Worm (Caenorhabditis elegans) whole organism, mixed stage, embryonic: ENCODE data around the gene W03C9.1.

Experiments
- bed-3 ChIP-seq: fragments of 200-800 bp; sonication (Bioruptor generic); optimal IDR thresholded peaks from 3 replicates; lab custom pipeline; 2018; ENCODE audit warnings: mild to moderate bottlenecking, missing genetic modification characterization, moderate library complexity, missing compliant biosample characterization
- blmp-1 ChIP-seq: fragments of 150-350 bp; optimal IDR thresholded peaks from 2 replicates; lab custom pipeline; 2014; ENCODE audit warnings: missing biosample characterization, missing genetic modification characterization
- ceh-39 ChIP-seq: fragments of 150-350 bp; optimal IDR thresholded peaks from 2 replicates; lab custom pipeline; 2014; ENCODE audit warnings: missing biosample characterization, missing genetic modification characterization
- ceh-43 ChIP-seq: fragments of 200-800 bp; sonication (Bioruptor generic); optimal IDR thresholded peaks from 2 replicates; lab custom pipeline; 2018; ENCODE audit warnings: mild to moderate bottlenecking, missing genetic modification characterization, moderate library complexity, missing compliant biosample characterization
- ceh-83 ChIP-seq: fragments of 200-800 bp; sonication (Bioruptor generic); optimal IDR thresholded peaks from 2 replicates; lab custom pipeline; 2018; ENCODE audit warnings: mild to moderate bottlenecking, missing genetic modification characterization, missing compliant biosample characterization
- ces-1 ChIP-seq: fragments of 150-350 bp; optimal IDR thresholded peaks from 2 replicates; lab custom pipeline; 2014; ENCODE audit warnings: missing biosample characterization, missing genetic modification reagents, missing genetic modification characterization
- elt-3 ChIP-seq: fragments of 150-350 bp; optimal IDR thresholded peaks from 2 replicates; lab custom pipeline; 2014; ENCODE audit warnings: missing biosample characterization, missing genetic modification characterization
- flh-1 ChIP-seq: fragments of 200-800 bp; sonication (Bioruptor generic); optimal IDR thresholded peaks from 2 replicates; lab custom pipeline; 2018; ENCODE audit warnings: mild to moderate bottlenecking, missing genetic modification characterization, moderate library complexity, missing compliant biosample characterization
- ham-2 ChIP-seq: fragments of 200-800 bp; sonication (Bioruptor generic); optimal IDR thresholded peaks from 2 replicates; lab custom pipeline; 2018; ENCODE audit warnings: mild to moderate bottlenecking, missing genetic modification characterization, missing compliant biosample characterization
- hlh-1 ChIP-seq: fragments of 150-350 bp; optimal IDR thresholded peaks from 2 replicates; lab custom pipeline; 2014; ENCODE audit warnings: missing biosample characterization, missing genetic modification reagents, missing genetic modification characterization
- lin-13 ChIP-seq: fragments of 150-350 bp; optimal IDR thresholded peaks from 2 replicates; lab custom pipeline; 2014; ENCODE audit warnings: missing biosample characterization, missing genetic modification characterization
- lsy-2 ChIP-seq: fragments of 150-350 bp; optimal IDR thresholded peaks from 2 replicates; lab custom pipeline; 2014; ENCODE audit warnings: missing biosample characterization, missing genetic modification characterization
- mab-5 ChIP-seq: fragments of 150-350 bp; optimal IDR thresholded peaks from 2 replicates; lab custom pipeline; 2014; ENCODE audit warnings: missing biosample characterization, missing genetic modification characterization
- mep-1 ChIP-seq: fragments of 150-350 bp; optimal IDR thresholded peaks from 2 replicates; lab custom pipeline; 2017; ENCODE audit warnings: missing biosample characterization, missing genetic modification reagents, missing genetic modification characterization, inconsistent platforms
- mls-2 ChIP-seq: sonication (generic microtip); optimal IDR thresholded peaks from 2 replicates; lab custom pipeline; 2016; ENCODE audit warnings: mild to moderate bottlenecking, missing genetic modification characterization, moderate library complexity, missing compliant biosample characterization
- nhr-12 ChIP-seq: fragments of 150-350 bp; optimal IDR thresholded peaks from 2 replicates; lab custom pipeline; 2014; ENCODE audit warnings: missing biosample characterization, missing genetic modification characterization
- nhr-2 ChIP-seq: fragments of 150-350 bp; optimal IDR thresholded peaks from 2 replicates; lab custom pipeline; 2014; ENCODE audit warnings: missing biosample characterization, missing genetic modification characterization
- nhr-237 ChIP-seq: fragments of 150-350 bp; optimal IDR thresholded peaks from 2 replicates; lab custom pipeline; 2014; ENCODE audit warnings: missing biosample characterization, missing genetic modification characterization
- nhr-28 ChIP-seq: fragments of 150-350 bp; optimal IDR thresholded peaks from 2 replicates; lab custom pipeline; 2014; ENCODE audit warnings: missing biosample characterization, missing genetic modification characterization
- nhr-76 ChIP-seq: sonication (generic microtip); optimal IDR thresholded peaks from 2 replicates; lab custom pipeline; 2017; ENCODE audit warnings: missing biosample characterization, missing genetic modification characterization
- pha-4 ChIP-seq: fragments of 150-350 bp; optimal IDR thresholded peaks from 2 replicates; lab custom pipeline; 2018; ENCODE audit warnings: missing biosample characterization, missing genetic modification reagents, missing genetic modification characterization
- sem-2 ChIP-seq: fragments of 200-800 bp; sonication (Bioruptor generic); optimal IDR thresholded peaks from 2 replicates; lab custom pipeline; 2018; ENCODE audit warnings: mild to moderate bottlenecking, missing genetic modification characterization, missing compliant biosample characterization
- snpc-4 ChIP-seq: fragments of 150-350 bp; optimal IDR thresholded peaks from 2 replicates; lab custom pipeline; 2014; ENCODE audit warnings: missing biosample characterization, missing genetic modification characterization
- sptf-1 ChIP-seq: sonication (generic microtip); optimal IDR thresholded peaks from 2 replicates; lab custom pipeline; 2017; ENCODE audit warnings: mild to moderate bottlenecking, missing genetic modification characterization, moderate library complexity, missing compliant biosample characterization
- tbx-8 ChIP-seq: fragments of 200-800 bp; sonication (Bioruptor generic); optimal IDR thresholded peaks from 2 replicates; lab custom pipeline; 2018; ENCODE audit warnings: mild to moderate bottlenecking, missing genetic modification characterization, moderate library complexity, missing compliant biosample characterization
- unc-120 ChIP-seq: sonication (generic microtip); optimal IDR thresholded peaks from 2 replicates; lab custom pipeline; 2017; ENCODE audit warnings: missing genetic modification characterization, missing compliant biosample characterization; ENCODE audit not compliant: poor library complexity, severe bottlenecking
- unc-39 ChIP-seq: fragments of 150-350 bp; optimal IDR thresholded peaks from 2 replicates; lab custom pipeline; 2014; ENCODE audit warnings: missing biosample characterization, missing genetic modification characterization
- unc-62 ChIP-seq: fragments of 150-350 bp; optimal IDR thresholded peaks from 2 replicates; lab custom pipeline; 2014; ENCODE audit warnings: missing biosample characterization, missing genetic modification reagents, missing genetic modification characterization
- zip-8 ChIP-seq: fragments of 150-350 bp; optimal IDR thresholded peaks from 2 replicates; lab custom pipeline; 2014; ENCODE audit warnings: missing biosample characterization, missing genetic modification characterization
- ztf-11 ChIP-seq: fragments of 150-350 bp; optimal IDR thresholded peaks from 2 replicates; lab custom pipeline; 2014; ENCODE audit warnings: missing biosample characterization, missing genetic modification characterization

Gene W03C9.1

DNA sequence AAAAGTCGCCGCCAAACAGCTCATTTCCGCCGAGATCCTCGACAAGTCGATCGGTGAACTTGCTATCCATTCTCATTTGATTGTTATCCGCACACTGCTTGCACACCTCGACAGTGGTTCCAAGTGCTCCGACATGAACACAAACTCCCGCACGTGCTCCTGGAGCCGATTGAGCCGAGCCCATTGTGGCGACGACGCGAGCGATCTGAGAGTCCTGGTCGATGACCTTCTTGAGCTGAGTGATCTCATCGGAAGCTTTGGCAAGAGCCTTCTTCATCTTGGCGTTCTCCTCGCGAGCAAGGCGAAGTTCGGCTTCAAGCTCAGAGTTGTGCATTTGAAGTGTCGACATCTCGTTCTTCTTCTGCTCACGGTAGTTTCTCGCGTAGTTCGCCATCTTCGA, 16.6 kb upstream of the W03C9.1 start:
- no peak for TF ChIP-seq snpc-4 (tag; lab: Kevin White, UChicago)
- TF ChIP-seq nhr-237 (tag; lab: Kevin White, UChicago) = no peak
- TF ChIP-seq nhr-2 = no peak
- no peak for TF ChIP-seq nhr-12 (tag; lab: Kevin White, UChicago)
- TF ChIP-seq elt-3 (tag; lab: Kevin White, UChicago) = no peak
- no peak for TF ChIP-seq ztf-11 (tag; lab: Kevin White, UChicago)
- TF ChIP-seq lsy-2 (tag; lab: Kevin White, UChicago) = no peak
- no peak for TF ChIP-seq sptf-1 (tag; lab: Kevin White, UChicago)
- no peak for TF ChIP-seq unc-62 (GFP tag; lab: Kevin White, UChicago)
- TF ChIP-seq nhr-76 (tag; lab: Kevin White, UChicago) = no peak
- TF ChIP-seq tbx-8 = no peak
- no peak for TF ChIP-seq sem-2 (GFP tag; lab: Kevin White, UChicago)
- TF ChIP-seq flh-1 (GFP tag; lab: Kevin White, UChicago) = no peak
- no peak for TF ChIP-seq hlh-1 (tag; lab: Kevin White, UChicago)
- TF ChIP-seq nhr-28 (tag; lab: Kevin White, UChicago) = no peak
- TF ChIP-seq ham-2 (GFP tag; lab: Kevin White, UChicago) = no peak
- TF ChIP-seq lin-13 (tag; lab: Kevin White, UChicago) = no peak
- TF ChIP-seq unc-120 (tag; lab: Kevin White, UChicago) = no peak
- no peak for TF ChIP-seq pha-4
- TF ChIP-seq unc-39 = no peak

DNA sequence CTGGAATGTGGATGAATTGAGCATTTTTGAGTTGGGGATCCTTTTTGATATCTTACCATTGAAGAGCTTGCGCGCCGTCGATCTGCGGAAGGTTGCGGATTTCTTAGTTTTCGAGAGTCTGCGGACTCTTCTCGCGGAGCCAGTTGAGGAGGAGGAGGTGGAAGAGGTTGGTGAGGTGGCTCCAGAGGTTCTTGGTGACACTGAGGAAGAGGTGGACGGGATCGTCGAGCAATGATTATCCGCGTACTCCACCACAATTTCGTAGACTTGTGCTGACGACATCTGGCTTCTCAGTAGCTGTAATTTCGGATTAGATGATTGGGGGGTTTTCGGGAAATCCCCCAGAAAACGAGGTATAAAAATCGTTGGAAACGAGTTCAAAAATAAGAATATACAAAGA, 15.4 kb upstream of the W03C9.1 start, which contains the start of gene Y17G7B.21:
Y17G7B.21 (minus strand) TSS at position 299 of the 400 bp plus-strand sequence.
- TF ChIP-seq ztf-11 (tag; lab: Kevin White, UChicago) (no peak), mls-2 (tag; lab: Kevin White, UChicago) (no peak), ces-1 (GFP tag; lab: Kevin White, UChicago) (no peak), sptf-1 (tag; lab: Kevin White, UChicago) (no peak), lsy-2 (tag; lab: Kevin White, UChicago) (no peak), snpc-4 (tag; lab: Kevin White, UChicago) (no peak), bed-3 (GFP tag; lab: Kevin White, UChicago) (no peak), nhr-12 (tag; lab: Kevin White, UChicago) (no peak), ceh-83 (GFP tag; lab: Kevin White, UChicago) (no peak), hlh-1 (tag; lab: Kevin White, UChicago) (no peak), ceh-39 (no peak), pha-4 (no peak), sem-2 (GFP tag; lab: Kevin White, UChicago) (no peak), ceh-43 (no peak), nhr-28 (tag; lab: Kevin White, UChicago) (no peak), nhr-76 (tag; lab: Kevin White, UChicago) (no peak), mab-5 (tag; lab: Kevin White, UChicago) (no peak), unc-120 (tag; lab: Kevin White, UChicago) (no peak)

DNA sequence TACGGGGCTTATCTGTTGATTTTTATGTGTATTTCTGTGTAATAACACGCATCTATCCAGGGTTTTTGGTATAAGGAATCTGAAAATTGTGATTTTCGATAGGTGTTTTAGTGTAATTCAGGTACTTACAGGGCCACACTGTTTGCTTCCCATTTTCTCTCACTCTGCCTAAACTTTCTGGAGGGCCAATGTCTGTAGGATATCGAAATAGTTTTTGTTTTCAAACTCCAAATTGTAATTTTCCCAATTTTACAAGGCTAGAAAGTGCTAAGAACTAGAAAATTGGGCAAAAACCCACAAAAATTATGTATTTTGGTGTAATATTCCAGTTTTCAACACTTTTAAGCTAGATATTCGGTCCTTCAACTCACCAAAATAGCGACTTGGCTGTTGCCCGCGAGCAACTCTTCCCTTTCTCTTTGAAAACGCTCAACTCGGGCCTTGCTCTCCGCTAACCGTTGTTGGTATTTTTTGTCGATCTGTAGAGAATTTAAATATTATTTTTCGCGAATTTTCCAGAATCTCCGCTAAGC, 14.9 kb upstream of the W03C9.1 start:
- no peak for TF ChIP-seq mep-1 (tag; lab: Kevin White, UChicago)
- no peak for TF ChIP-seq lsy-2 (tag; lab: Kevin White, UChicago)
- no peak for TF ChIP-seq nhr-76 (tag; lab: Kevin White, UChicago)
- no peak for TF ChIP-seq unc-39
- no peak for TF ChIP-seq bed-3 (GFP tag; lab: Kevin White, UChicago)

DNA sequence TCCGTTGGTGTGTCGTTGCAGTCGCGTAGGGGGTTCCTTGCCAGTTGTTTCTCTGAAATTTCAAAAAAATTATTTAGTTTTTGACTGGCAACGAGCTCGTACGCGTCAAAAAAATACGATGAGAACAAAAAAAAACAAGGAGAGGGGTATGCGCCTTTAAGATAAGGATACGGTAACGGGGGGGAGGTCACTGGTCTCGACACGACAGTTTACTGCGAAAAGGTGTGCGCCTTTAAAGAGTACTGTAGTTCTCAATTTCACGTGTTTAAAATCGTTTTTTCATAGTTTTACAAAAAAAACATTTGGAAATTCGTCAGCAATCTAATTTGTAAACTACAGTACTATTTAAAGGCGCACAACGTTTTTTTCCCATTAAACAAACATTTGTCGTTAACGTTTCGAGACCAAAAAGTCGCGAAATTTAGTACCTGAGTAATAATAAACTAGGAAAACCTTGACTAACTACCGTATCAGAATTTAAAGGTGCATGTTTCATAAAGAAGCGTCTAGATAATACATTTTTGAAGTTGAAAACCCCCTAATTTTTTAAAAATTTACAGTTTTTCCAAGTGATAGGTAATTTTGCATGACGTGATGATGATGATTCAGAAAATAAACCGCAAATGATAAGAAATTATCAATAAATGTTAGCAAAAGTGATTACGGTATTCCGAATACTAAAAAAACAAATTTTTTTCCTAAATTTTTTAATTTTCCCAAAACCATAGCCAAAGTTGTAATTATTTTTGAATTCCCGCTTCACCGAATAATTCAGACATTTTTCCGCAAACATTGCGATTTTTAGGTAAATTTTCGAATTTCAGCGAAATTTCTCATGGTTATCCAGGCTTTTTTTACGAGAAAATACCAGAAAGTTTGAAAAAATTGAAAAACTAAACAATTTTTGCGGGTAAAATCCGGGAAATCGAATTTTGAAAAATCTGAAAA, 12.4 kb upstream of the W03C9.1 start:
- peak; percentile 13 for TF ChIP-seq mls-2 (tag; lab: Kevin White, UChicago)
- no peak for TF ChIP-seq blmp-1
- TF ChIP-seq ceh-43 = peak; percentile 44
- no peak for TF ChIP-seq lsy-2 (tag; lab: Kevin White, UChicago)
- TF ChIP-seq zip-8 (tag; lab: Kevin White, UChicago) = no peak
- TF ChIP-seq bed-3 (GFP tag; lab: Kevin White, UChicago) = peak; percentile 47
- peak; percentile 32 for TF ChIP-seq sptf-1 (tag; lab: Kevin White, UChicago)
- TF ChIP-seq ceh-83 (GFP tag; lab: Kevin White, UChicago) = peak; percentile 59
